Worm (Caenorhabditis elegans) whole organism, L1 larva: ENCODE measurements around the gene pezo-1.

ENCODE experiments used
- C34B4.2 ChIP-seq: sonication (generic microtip); optimal IDR thresholded peaks from 2 replicates; lab custom pipeline; 2017; ENCODE audit warnings: mild to moderate bottlenecking, missing genetic modification characterization, missing compliant biosample characterization
- Y116A8C.19 ChIP-seq: sonication (generic microtip); optimal IDR thresholded peaks from 2 replicates; lab custom pipeline; 2016; ENCODE audit warnings: missing compliant biosample characterization, missing genetic modification characterization, borderline replicate concordance
- aha-1 ChIP-seq: fragments of 150-350 bp; optimal IDR thresholded peaks from 2 replicates; lab custom pipeline; 2014; ENCODE audit warnings: missing biosample characterization, missing genetic modification characterization
- alr-1 ChIP-seq: fragments of 200-800 bp; sonication (Bioruptor generic); optimal IDR thresholded peaks from 2 replicates; lab custom pipeline; 2018; ENCODE audit warnings: borderline replicate concordance, mild to moderate bottlenecking, missing genetic modification characterization, missing compliant biosample characterization
- ama-1 ChIP-seq: fragments of 150-350 bp; optimal IDR thresholded peaks from 2 replicates; lab custom pipeline; 2014
- ceh-82 ChIP-seq, 3 experiments: fragments of 150-350 bp in 1 of 3; sonication (generic microtip) in 2 of 3; optimal IDR thresholded peaks; 2 replicates each; lab custom pipeline; 2014 to 2017; ENCODE audit warnings: missing biosample characterization in 3 of 3, missing genetic modification characterization in 3 of 3
- ceh-88 ChIP-seq: fragments of 200-800 bp; sonication (Bioruptor generic); IDR thresholded peaks from 2 replicates; pipeline ENCODE4 v1.3.6; 2022; ENCODE audit warnings: missing genetic modification characterization, missing compliant biosample characterization
- ces-1 ChIP-seq: fragments of 150-350 bp; optimal IDR thresholded peaks from 2 replicates; lab custom pipeline; 2014; ENCODE audit warnings: missing biosample characterization, missing genetic modification reagents, missing genetic modification characterization
- egl-13 ChIP-seq: sonication (generic microtip); optimal IDR thresholded peaks from 2 replicates; lab custom pipeline; 2016; ENCODE audit warnings: missing genotype, missing genetic modification reagents, missing genetic modification characterization, missing compliant biosample characterization
- egl-27 ChIP-seq, 2 experiments: fragments of 150-350 bp in 1 of 2; sonication (generic microtip); optimal IDR thresholded peaks; 3 replicates each; lab custom pipeline; 2017 to 2018; ENCODE audit warnings: missing biosample characterization in 2 of 2, missing genetic modification characterization in 2 of 2, missing genetic modification reagents in 2 of 2
- elt-3 ChIP-seq, 6 experiments: fragments of 150-350 bp in 1 of 6; sonication (generic microtip); optimal IDR thresholded peaks; 2 replicates each; lab custom pipeline; 2017 to 2018; ENCODE audit warnings: missing biosample characterization in 6 of 6, missing genetic modification characterization in 6 of 6, inconsistent platforms in 1 of 6
- ets-5 ChIP-seq: fragments of 200-800 bp; sonication (Bioruptor generic); IDR thresholded peaks from 2 replicates; pipeline ENCODE4 v1.3.6; 2022; ENCODE audit warnings: missing genetic modification characterization, missing compliant biosample characterization
- fkh-4 ChIP-seq: sonication (generic microtip); optimal IDR thresholded peaks from 2 replicates; lab custom pipeline; 2016; ENCODE audit warnings: missing compliant biosample characterization, missing genetic modification characterization, borderline replicate concordance
- hlh-17 ChIP-seq: fragments of 200-800 bp; sonication (Bioruptor generic); optimal IDR thresholded peaks from 2 replicates; lab custom pipeline; 2018; ENCODE audit warnings: missing genetic modification characterization, mild to moderate bottlenecking, missing compliant biosample characterization, moderate library complexity, borderline replicate concordance
- lin-15B ChIP-seq: fragments of 150-350 bp; sonication (generic microtip); optimal IDR thresholded peaks from 3 replicates; lab custom pipeline; 2014; ENCODE audit warnings: missing biosample characterization, missing genetic modification characterization
- lin-35 ChIP-seq, 2 experiments: fragments of 150-350 bp; optimal IDR thresholded peaks; 2 replicates each; lab custom pipeline; 2014; ENCODE audit warnings: missing biosample characterization in 2 of 2, missing genetic modification characterization in 2 of 2, missing genetic modification reagents in 2 of 2
- mab-9 ChIP-seq: fragments of 200-800 bp; sonication (Bioruptor generic); IDR thresholded peaks from 2 replicates; pipeline ENCODE4 v1.3.6; 2022; ENCODE audit warnings: missing genetic modification reagents, missing genetic modification characterization, missing compliant biosample characterization
- mep-1 ChIP-seq: fragments of 150-350 bp; optimal IDR thresholded peaks from 2 replicates; lab custom pipeline; 2014; ENCODE audit warnings: missing biosample characterization, missing genetic modification characterization
- nhr-11 ChIP-seq: fragments of 150-350 bp; optimal IDR thresholded peaks from 2 replicates; lab custom pipeline; 2014; ENCODE audit warnings: missing biosample characterization, missing genetic modification characterization
- nhr-19 ChIP-seq: fragments of 200-800 bp; sonication (Bioruptor generic); conservative IDR thresholded peaks from 2 replicates; pipeline ENCODE4 v1.3.6; 2022; ENCODE audit warnings: missing genetic modification characterization, missing compliant biosample characterization
- nhr-28 ChIP-seq: fragments of 150-350 bp; optimal IDR thresholded peaks from 2 replicates; lab custom pipeline; 2014; ENCODE audit warnings: missing biosample characterization, missing genetic modification characterization
- nhr-47 ChIP-seq: sonication (generic microtip); optimal IDR thresholded peaks from 2 replicates; lab custom pipeline; 2016; ENCODE audit warnings: mild to moderate bottlenecking, missing genetic modification characterization, moderate library complexity, missing compliant biosample characterization
- nhr-71 ChIP-seq: sonication (generic microtip); optimal IDR thresholded peaks from 2 replicates; lab custom pipeline; 2016; ENCODE audit warnings: mild to moderate bottlenecking, missing genetic modification characterization, moderate library complexity, missing compliant biosample characterization
- nhr-77 ChIP-seq: fragments of 150-350 bp; optimal IDR thresholded peaks from 2 replicates; lab custom pipeline; 2014; ENCODE audit warnings: missing biosample characterization, missing genetic modification characterization
- nhr-84 ChIP-seq: sonication (generic microtip); optimal IDR thresholded peaks from 2 replicates; lab custom pipeline; 2017; ENCODE audit warnings: missing biosample characterization, missing genetic modification characterization
- nhr-90 ChIP-seq: sonication (generic microtip); optimal IDR thresholded peaks from 2 replicates; lab custom pipeline; 2016; ENCODE audit warnings: mild to moderate bottlenecking, missing genetic modification characterization, missing compliant biosample characterization; ENCODE audit not compliant: poor library complexity
- pag-3 ChIP-seq: sonication (generic microtip); optimal IDR thresholded peaks from 2 replicates; lab custom pipeline; 2017; ENCODE audit warnings: missing genetic modification characterization, mild to moderate bottlenecking, missing compliant biosample characterization, antibody characterized with exemption, borderline replicate concordance; ENCODE audit not compliant: insufficient read depth
- pax-3 ChIP-seq: fragments of 200-800 bp; sonication (Bioruptor generic); optimal IDR thresholded peaks from 2 replicates; lab custom pipeline; 2018; ENCODE audit warnings: mild to moderate bottlenecking, missing genetic modification characterization, moderate library complexity, missing compliant biosample characterization
- snu-23 ChIP-seq: sonication (generic microtip); optimal IDR thresholded peaks from 2 replicates; lab custom pipeline; 2016; ENCODE audit warnings: missing genetic modification characterization, missing compliant biosample characterization
- tlp-1 ChIP-seq: fragments of 150-350 bp; optimal IDR thresholded peaks from 2 replicates; lab custom pipeline; 2014; ENCODE audit warnings: missing biosample characterization, missing genetic modification characterization
- unc-86 ChIP-seq: sonication (generic microtip); optimal IDR thresholded peaks from 2 replicates; lab custom pipeline; 2016; ENCODE audit warnings: missing genetic modification characterization, missing compliant biosample characterization
- unc-98 ChIP-seq: fragments of 200-800 bp; sonication (Bioruptor generic); IDR thresholded peaks from 2 replicates; pipeline ENCODE4 v1.3.6; 2022; ENCODE audit warnings: missing genetic modification characterization, missing compliant biosample characterization
- vab-15 ChIP-seq: sonication (generic microtip); optimal IDR thresholded peaks from 2 replicates; lab custom pipeline; 2017; ENCODE audit warnings: missing genotype, mild to moderate bottlenecking, missing genetic modification characterization, missing compliant biosample characterization
- zag-1 ChIP-seq: fragments of 150-350 bp; optimal IDR thresholded peaks from 2 replicates; lab custom pipeline; 2014; ENCODE audit warnings: missing biosample characterization, missing genetic modification characterization

pezo-1 gene

ce11 chrIV:9303994-9304393 is 62.3 kb downstream of the pezo-1 start, which contains the start of gene F49C12.4:
Gene F49C12.4 (minus strand): TSS chrIV:9304094.
- TF ChIP-seq unc-98, result no peak
- no peak for TF ChIP-seq egl-13 (tag; lab: Kevin White, UChicago)
- no peak for TF ChIP-seq lin-35 (GFP tag; optimal IDR thresholded peaks at IDR 0.05; lab: Kevin White, UChicago)
- no peak for TF ChIP-seq tlp-1 (tag; lab: Kevin White, UChicago)
- no peak for TF ChIP-seq vab-15 (tag; lab: Kevin White, UChicago)
- TF ChIP-seq elt-3 (tag; optimal IDR thresholded peaks at IDR 0.05; lab: Kevin White, UChicago), result no peak

DNA sequence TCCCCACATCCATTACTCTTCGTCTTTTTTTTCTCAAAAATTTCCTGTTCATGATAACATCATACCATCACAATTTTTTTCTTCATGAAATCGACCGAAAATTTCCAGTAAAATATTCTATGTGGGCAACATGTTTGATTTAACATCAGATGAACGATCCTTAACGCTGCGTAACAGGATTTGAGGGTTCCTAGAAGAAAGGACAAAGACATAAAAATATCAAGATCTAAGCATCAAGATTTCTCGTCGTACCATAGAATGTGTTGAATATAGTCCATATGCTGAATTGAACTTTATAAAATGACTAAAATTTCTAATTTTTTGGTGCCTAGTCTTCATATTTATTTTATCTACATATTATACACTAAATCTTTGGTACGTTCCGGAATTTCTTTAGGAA is 66.2 kb downstream of the pezo-1 start, which contains the start of gene F49C12.3:
Gene F49C12.3, plus strand, starts transcription at position 301 of the 400 bp plus-strand sequence.
- TF ChIP-seq ceh-88 (GFP tag; lab: Robert Waterston, UW), result no peak
- TF ChIP-seq ces-1 (GFP tag; lab: Kevin White, UChicago), result no peak
- no peak for TF ChIP-seq ceh-82 (tag; optimal IDR thresholded peaks at IDR 0.05; lab: Kevin White, UChicago)
- no peak for TF ChIP-seq mab-9 (GFP tag; lab: Robert Waterston, UW)
- TF ChIP-seq unc-86, result no peak
- no peak for TF ChIP-seq nhr-47 (tag; lab: Kevin White, UChicago)
- no peak for TF ChIP-seq nhr-90 (tag; lab: Kevin White, UChicago)
- no peak for TF ChIP-seq lin-15B (tag; lab: Kevin White, UChicago)
- TF ChIP-seq ets-5 (GFP tag; lab: Robert Waterston, UW), result no peak
- TF ChIP-seq pax-3 (tag; lab: Kevin White, UChicago), result no peak
- no peak for TF ChIP-seq nhr-71 (tag; lab: Kevin White, UChicago)
- TF ChIP-seq alr-1 (tag; lab: Kevin White, UChicago), result no peak

DNA sequence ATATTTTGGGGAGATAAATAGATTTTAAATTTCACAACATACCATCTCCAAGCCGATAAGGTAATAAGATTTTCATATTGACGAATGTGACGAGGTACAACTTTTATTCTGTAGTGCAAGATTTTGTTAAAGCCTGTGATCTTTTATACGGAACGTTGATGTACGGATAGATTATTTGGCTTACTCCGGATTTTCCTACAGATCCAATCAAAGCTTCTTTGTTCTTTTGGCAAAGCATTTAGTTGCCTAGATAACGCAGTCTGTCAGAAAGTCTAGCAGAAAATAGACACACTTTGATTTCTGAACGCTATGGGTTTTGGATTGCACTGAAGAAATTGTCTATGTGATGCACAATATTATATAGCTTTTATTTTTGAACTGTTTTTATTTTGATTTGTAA is 67.2 kb downstream of the pezo-1 start, which contains the start of gene F49C12.2:
Gene F49C12.2, minus strand, starts transcription at position 101 of the 400 bp plus-strand sequence.
- no peak for TF ChIP-seq Y116A8C.19 (tag; lab: Kevin White, UChicago)
- no peak for TF ChIP-seq C34B4.2 (tag; lab: Kevin White, UChicago)
- no peak for TF ChIP-seq nhr-11 (tag; lab: Kevin White, UChicago)
- TF ChIP-seq nhr-19 (GFP tag; lab: Robert Waterston, UW), result no peak
- TF ChIP-seq nhr-77 (tag; lab: Kevin White, UChicago), result no peak
- TF ChIP-seq nhr-84 (tag; lab: Kevin White, UChicago), result no peak
- no peak for TF ChIP-seq pax-3 (tag; lab: Kevin White, UChicago)

DNA sequence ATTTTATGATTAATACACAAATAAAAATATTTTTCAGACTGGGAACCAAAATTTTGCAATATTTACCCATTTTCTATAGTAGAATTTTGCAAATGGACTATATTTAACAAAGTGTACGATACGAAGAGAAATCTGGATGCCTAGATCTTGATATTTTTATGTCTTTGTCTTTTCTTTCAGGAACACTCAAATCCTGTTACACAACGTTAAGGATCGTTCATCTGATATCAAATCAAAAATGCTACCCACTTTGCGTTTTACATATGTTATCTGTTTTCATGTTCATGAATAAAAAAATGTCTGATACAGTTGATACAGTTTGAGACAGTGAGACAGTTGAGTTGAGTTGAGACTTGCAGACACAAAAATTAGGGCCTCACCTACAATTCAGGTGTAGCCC is 70.0 kb downstream of the pezo-1 start, which contains the start of gene F49C12.1:
Gene F49C12.1, minus strand, starts transcription at position 70 of the 400 bp plus-strand sequence.
- TF ChIP-seq pag-3 (tag; lab: Kevin White, UChicago), result no peak
- no peak for TF ChIP-seq aha-1 (tag; lab: Kevin White, UChicago)
- no peak for TF ChIP-seq elt-3 (tag; optimal IDR thresholded peaks at IDR 0.05; lab: Kevin White, UChicago)
- no peak for TF ChIP-seq fkh-4 (tag; lab: Kevin White, UChicago)
- TF ChIP-seq ama-1 (lab: Kevin White, UChicago), result no peak
- TF ChIP-seq nhr-71 (tag; lab: Kevin White, UChicago), result no peak
- no peak for TF ChIP-seq hlh-17 (GFP tag; lab: Kevin White, UChicago)
- TF ChIP-seq mep-1, result no peak
- TF ChIP-seq zag-1 (tag; lab: Kevin White, UChicago), result no peak
- no peak for TF ChIP-seq egl-27 (tag; optimal IDR thresholded peaks at IDR 0.05; lab: Kevin White, UChicago)
- no peak for TF ChIP-seq snu-23 (GFP tag; lab: Kevin White, UChicago)
- no peak for TF ChIP-seq nhr-28 (tag; lab: Kevin White, UChicago)
